Worm (Caenorhabditis elegans): ENCODE measurements around the gene Y43D4A.2.

DNA sequence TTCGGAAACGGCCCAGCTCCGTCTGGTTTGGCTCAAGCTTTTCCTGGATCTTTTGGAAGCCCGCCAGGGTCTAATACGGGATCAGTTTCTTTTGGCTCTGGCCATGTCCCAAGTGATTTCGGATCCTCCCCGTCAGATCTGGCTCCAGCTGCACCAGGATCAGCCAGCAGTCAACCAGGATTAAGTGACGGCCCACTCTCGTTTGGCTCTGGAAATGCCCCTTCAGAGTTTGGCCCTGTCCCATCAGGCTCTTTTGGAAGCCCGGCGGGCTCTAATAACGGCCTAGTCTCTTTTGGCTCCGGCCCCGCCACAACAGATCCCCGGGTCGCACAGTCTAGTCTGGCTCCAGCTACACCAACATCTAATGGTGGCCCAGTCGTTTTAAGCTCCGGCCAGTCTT lies 22.1 kb upstream of the Y43D4A.2 start:
- TF ChIP-seq nhr-76 (tag; optimal IDR thresholded peaks at IDR 0.05) (no peak), R02D3.7 (tag; optimal IDR thresholded peaks at IDR 0.05) (no peak)

All from whole organism, L3 larva.